Fruit fly (Drosophila melanogaster) whole organism, embryonic: ENCODE data around the gene Kdsr.

Experiments
- Aef1 ChIP-seq: fragments of 200-800 bp; sonication (Bioruptor generic); IDR thresholded peaks from 3 replicates; pipeline ENCODE4 v1.3.6; 2022; ENCODE audit warnings: missing biosample characterization, missing genetic modification characterization
- B-H1 ChIP-seq: fragments of 200-800 bp; sonication (Bioruptor generic); IDR thresholded peaks from 3 replicates; pipeline ENCODE4 v1.3.6; 2022; ENCODE audit warnings: missing biosample characterization, missing genetic modification characterization
- BEAF-32 ChIP-seq: fragments of 200-800 bp; sonication (Bioruptor generic); optimal IDR thresholded peaks from 3 replicates; lab custom pipeline; 2017; ENCODE audit warnings: missing biosample characterization, missing genetic modification characterization, mild to moderate bottlenecking, moderate library complexity, missing genetic modification reagents
- Bgb ChIP-seq: fragments of 200-800 bp; sonication (Bioruptor generic); IDR thresholded peaks from 2 replicates; pipeline ENCODE4 v1.3.6; 2022; ENCODE audit warnings: missing biosample characterization, missing genetic modification characterization; ENCODE audit not compliant: partially characterized antibody
- CG10543 ChIP-seq: fragments of 200-800 bp; sonication (Bioruptor generic); optimal IDR thresholded peaks from 3 replicates; lab custom pipeline; 2017; ENCODE audit warnings: missing biosample characterization, mild to moderate bottlenecking, missing genetic modification characterization, moderate library complexity
- CG11398 ChIP-seq: fragments of 200-800 bp; sonication (Bioruptor generic); optimal IDR thresholded peaks from 2 replicates; lab custom pipeline; 2016; ENCODE audit warnings: missing biosample characterization, missing genetic modification characterization
- CG13287 ChIP-seq: fragments of 200-800 bp; sonication (Bioruptor generic); IDR thresholded peaks from 2 replicates; pipeline ENCODE4 v1.3.6; 2022; ENCODE audit warnings: missing biosample characterization, missing genetic modification characterization; ENCODE audit not compliant: partially characterized antibody
- CG14860 ChIP-seq: fragments of 200-800 bp; sonication (Bioruptor generic); IDR thresholded peaks from 3 replicates; pipeline ENCODE4 v1.3.6; 2022; ENCODE audit warnings: missing biosample characterization, missing genetic modification characterization; ENCODE audit not compliant: partially characterized antibody
- CG1529 ChIP-seq: fragments of 200-800 bp; sonication (Bioruptor generic); optimal IDR thresholded peaks from 3 replicates; lab custom pipeline; 2018; ENCODE audit warnings: missing biosample characterization, missing genetic modification characterization
- CG15479 ChIP-seq: fragments of 200-800 bp; sonication (Bioruptor generic); optimal IDR thresholded peaks from 3 replicates; lab custom pipeline; 2019; ENCODE audit warnings: missing biosample characterization, mild to moderate bottlenecking, missing genetic modification characterization, moderate library complexity
- CG1603 ChIP-seq: fragments of 200-800 bp; sonication (Bioruptor generic); optimal IDR thresholded peaks from 2 replicates; lab custom pipeline; 2019; ENCODE audit warnings: missing biosample characterization, mild to moderate bottlenecking, missing genetic modification characterization, moderate library complexity
- CG2116 ChIP-seq: fragments of 200-800 bp; sonication (Bioruptor generic); optimal IDR thresholded peaks from 3 replicates; lab custom pipeline; 2018; ENCODE audit warnings: missing biosample characterization, mild to moderate bottlenecking, missing genetic modification characterization
- CG31441 ChIP-seq: fragments of 200-800 bp; sonication (Bioruptor generic); IDR thresholded peaks from 2 replicates; pipeline ENCODE4 v1.3.6; 2022; ENCODE audit warnings: missing biosample characterization, missing genetic modification characterization
- CG32532 ChIP-seq: fragments of 200-800 bp; sonication (Bioruptor generic); IDR thresholded peaks from 2 replicates; pipeline ENCODE4 v1.3.6; 2022; ENCODE audit warnings: missing biosample characterization, missing genetic modification characterization
- CG34376 ChIP-seq: fragments of 200-800 bp; sonication (Bioruptor generic); optimal IDR thresholded peaks from 2 replicates; lab custom pipeline; 2018; ENCODE audit warnings: missing biosample characterization, mild to moderate bottlenecking, missing genetic modification characterization
- CG5180 ChIP-seq: fragments of 200-800 bp; sonication (Bioruptor generic); optimal IDR thresholded peaks from 3 replicates; lab custom pipeline; 2017; ENCODE audit warnings: missing biosample characterization, missing genetic modification characterization, mild to moderate bottlenecking, moderate library complexity, missing genetic modification reagents
- CG6254 ChIP-seq: fragments of 200-800 bp; sonication (Bioruptor generic); optimal IDR thresholded peaks from 3 replicates; lab custom pipeline; 2017; ENCODE audit warnings: mild to moderate bottlenecking, missing biosample characterization, missing genetic modification reagents, missing genetic modification characterization
- CG6683 ChIP-seq: fragments of 200-800 bp; sonication (Bioruptor generic); optimal IDR thresholded peaks from 2 replicates; lab custom pipeline; 2017; ENCODE audit warnings: missing biosample characterization, mild to moderate bottlenecking, missing genetic modification characterization, missing genetic modification reagents
- CG6791 ChIP-seq: fragments of 200-800 bp; sonication (Bioruptor generic); IDR thresholded peaks from 3 replicates; pipeline ENCODE4 v1.3.6; 2022; ENCODE audit warnings: missing biosample characterization, missing genetic modification characterization; ENCODE audit not compliant: partially characterized antibody
- CG7839 ChIP-seq: fragments of 200-800 bp; sonication (Bioruptor generic); optimal IDR thresholded peaks from 3 replicates; lab custom pipeline; 2018; ENCODE audit warnings: missing biosample characterization, mild to moderate bottlenecking, missing genetic modification characterization, moderate library complexity
- CG7928 ChIP-seq: fragments of 200-800 bp; sonication (Bioruptor generic); optimal IDR thresholded peaks from 2 replicates; lab custom pipeline; 2017; ENCODE audit warnings: missing biosample characterization, mild to moderate bottlenecking, missing genetic modification characterization
- CG7963 ChIP-seq: fragments of 200-800 bp; sonication (Bioruptor generic); IDR thresholded peaks from 3 replicates; pipeline ENCODE4 v1.3.6; 2022; ENCODE audit warnings: missing biosample characterization, missing genetic modification characterization; ENCODE audit not compliant: partially characterized antibody
- CG9932 ChIP-seq: fragments of 200-800 bp; sonication (Bioruptor generic); IDR thresholded peaks from 2 replicates; pipeline ENCODE4 v1.3.6; 2022; ENCODE audit warnings: missing biosample characterization, missing genetic modification characterization
- Fer1 ChIP-seq: fragments of 200-800 bp; sonication (Bioruptor generic); optimal IDR thresholded peaks from 2 replicates; lab custom pipeline; 2017; ENCODE audit warnings: missing biosample characterization, mild to moderate bottlenecking, missing genetic modification characterization
- HLH3B ChIP-seq: fragments of 200-800 bp; sonication (Bioruptor generic); IDR thresholded peaks from 2 replicates; pipeline ENCODE4 v1.3.6; 2022; ENCODE audit warnings: missing biosample characterization, missing genetic modification characterization
- Med ChIP-seq: fragments of 200-800 bp; sonication (Bioruptor generic); peaks from one replicate; lab custom pipeline; 2016; ENCODE audit warnings: missing biosample characterization, missing genetic modification characterization, mild to moderate bottlenecking, inconsistent platforms, moderate library complexity
- Myb ChIP-seq: fragments of 200-800 bp; sonication (Bioruptor generic); optimal IDR thresholded peaks from 2 replicates; lab custom pipeline; 2016; ENCODE audit warnings: missing biosample characterization, missing genetic modification characterization
- Scr ChIP-seq: fragments of 200-800 bp; sonication (Bioruptor generic); IDR thresholded peaks from 2 replicates; pipeline ENCODE4 v1.3.6; 2022; ENCODE audit warnings: missing biosample characterization, missing genetic modification characterization; ENCODE audit not compliant: partially characterized antibody
- Sin3A ChIP-seq: fragments of >200 bp; optimal IDR thresholded peaks from 2 replicates; lab custom pipeline; 2018
- Sry-δ ChIP-seq: fragments of 200-800 bp; sonication (Bioruptor generic); optimal IDR thresholded peaks from 2 replicates; lab custom pipeline; 2016; ENCODE audit warnings: missing biosample characterization, missing genetic modification characterization
- TFAM ChIP-seq: fragments of 200-800 bp; sonication (Bioruptor generic); optimal IDR thresholded peaks from 2 replicates; lab custom pipeline; 2017; ENCODE audit warnings: missing biosample characterization, missing genetic modification characterization, inconsistent platforms
- Xbp1 ChIP-seq: fragments of 200-800 bp; sonication (Bioruptor generic); optimal IDR thresholded peaks from 3 replicates; lab custom pipeline; 2016; ENCODE audit warnings: missing biosample characterization, mild to moderate bottlenecking, missing genetic modification characterization
- cg ChIP-seq: fragments of 200-800 bp; sonication (Bioruptor generic); optimal IDR thresholded peaks from 3 replicates; lab custom pipeline; 2019; ENCODE audit warnings: missing biosample characterization, mild to moderate bottlenecking, missing genetic modification characterization, moderate library complexity
- crc ChIP-seq: fragments of 200-800 bp; sonication (Bioruptor generic); optimal IDR thresholded peaks from 2 replicates; lab custom pipeline; 2016; ENCODE audit warnings: missing biosample characterization, missing genetic modification characterization
- gfzf ChIP-seq: fragments of 200-800 bp; sonication (Bioruptor generic); optimal IDR thresholded peaks from 2 replicates; lab custom pipeline; 2016; ENCODE audit warnings: missing biosample characterization, mild to moderate bottlenecking, missing genetic modification characterization, moderate library complexity
- ind ChIP-seq: fragments of 200-800 bp; sonication (Bioruptor generic); optimal IDR thresholded peaks from 3 replicates; lab custom pipeline; 2016; ENCODE audit warnings: missing biosample characterization, missing genetic modification characterization
- jigr1 ChIP-seq: fragments of 200-800 bp; sonication (Bioruptor generic); IDR thresholded peaks from 3 replicates; pipeline ENCODE4 v1.3.6; 2022; ENCODE audit warnings: missing biosample characterization, missing genetic modification characterization
- knrl ChIP-seq: fragments of 200-800 bp; sonication (Bioruptor generic); IDR thresholded peaks from 3 replicates; pipeline ENCODE4 v1.3.6; 2022; ENCODE audit warnings: missing biosample characterization, missing genetic modification characterization; ENCODE audit not compliant: partially characterized antibody
- mld ChIP-seq: fragments of 200-800 bp; sonication (Bioruptor generic); IDR thresholded peaks from 3 replicates; pipeline ENCODE4 v1.3.6; 2022; ENCODE audit warnings: missing biosample characterization, missing genetic modification characterization; ENCODE audit not compliant: partially characterized antibody
- nerfin-2 ChIP-seq: fragments of 200-800 bp; sonication (Bioruptor generic); IDR thresholded peaks from 2 replicates; pipeline ENCODE4 v1.3.6; 2022; ENCODE audit warnings: missing biosample characterization, missing genetic modification characterization; ENCODE audit not compliant: partially characterized antibody
- nmo ChIP-seq: fragments of 200-800 bp; sonication (Bioruptor generic); optimal IDR thresholded peaks from 2 replicates; lab custom pipeline; 2018; ENCODE audit warnings: missing biosample characterization, mild to moderate bottlenecking, missing genetic modification characterization, moderate library complexity
- pho ChIP-seq: fragments of 200-800 bp; sonication (Bioruptor generic); optimal IDR thresholded peaks from 2 replicates; lab custom pipeline; 2016; ENCODE audit warnings: missing biosample characterization, missing genetic modification characterization
- pzg ChIP-seq: fragments of 200-800 bp; sonication (Bioruptor generic); optimal IDR thresholded peaks from 3 replicates; lab custom pipeline; 2018; ENCODE audit warnings: missing biosample characterization, mild to moderate bottlenecking, missing genetic modification characterization, moderate library complexity
- sna ChIP-seq: fragments of 200-800 bp; sonication (Bioruptor generic); IDR thresholded peaks from 2 replicates; pipeline ENCODE4 v1.3.6; 2022; ENCODE audit warnings: missing biosample characterization, missing genetic modification characterization; ENCODE audit not compliant: partially characterized antibody
- sqz ChIP-seq: fragments of 200-800 bp; sonication (Bioruptor generic); optimal IDR thresholded peaks from 3 replicates; lab custom pipeline; 2018; ENCODE audit warnings: missing biosample characterization, mild to moderate bottlenecking, missing genetic modification characterization
- sr ChIP-seq: fragments of 200-800 bp; sonication (Bioruptor generic); IDR thresholded peaks from 3 replicates; pipeline ENCODE4 v1.3.6; 2022; ENCODE audit warnings: missing biosample characterization, missing genetic modification characterization
- unc-4 ChIP-seq: fragments of 200-800 bp; sonication (Bioruptor generic); IDR thresholded peaks from 2 replicates; pipeline ENCODE4 v1.3.6; 2022; ENCODE audit warnings: missing biosample characterization, missing genetic modification characterization; ENCODE audit not compliant: partially characterized antibody

Kdsr gene

DNA sequence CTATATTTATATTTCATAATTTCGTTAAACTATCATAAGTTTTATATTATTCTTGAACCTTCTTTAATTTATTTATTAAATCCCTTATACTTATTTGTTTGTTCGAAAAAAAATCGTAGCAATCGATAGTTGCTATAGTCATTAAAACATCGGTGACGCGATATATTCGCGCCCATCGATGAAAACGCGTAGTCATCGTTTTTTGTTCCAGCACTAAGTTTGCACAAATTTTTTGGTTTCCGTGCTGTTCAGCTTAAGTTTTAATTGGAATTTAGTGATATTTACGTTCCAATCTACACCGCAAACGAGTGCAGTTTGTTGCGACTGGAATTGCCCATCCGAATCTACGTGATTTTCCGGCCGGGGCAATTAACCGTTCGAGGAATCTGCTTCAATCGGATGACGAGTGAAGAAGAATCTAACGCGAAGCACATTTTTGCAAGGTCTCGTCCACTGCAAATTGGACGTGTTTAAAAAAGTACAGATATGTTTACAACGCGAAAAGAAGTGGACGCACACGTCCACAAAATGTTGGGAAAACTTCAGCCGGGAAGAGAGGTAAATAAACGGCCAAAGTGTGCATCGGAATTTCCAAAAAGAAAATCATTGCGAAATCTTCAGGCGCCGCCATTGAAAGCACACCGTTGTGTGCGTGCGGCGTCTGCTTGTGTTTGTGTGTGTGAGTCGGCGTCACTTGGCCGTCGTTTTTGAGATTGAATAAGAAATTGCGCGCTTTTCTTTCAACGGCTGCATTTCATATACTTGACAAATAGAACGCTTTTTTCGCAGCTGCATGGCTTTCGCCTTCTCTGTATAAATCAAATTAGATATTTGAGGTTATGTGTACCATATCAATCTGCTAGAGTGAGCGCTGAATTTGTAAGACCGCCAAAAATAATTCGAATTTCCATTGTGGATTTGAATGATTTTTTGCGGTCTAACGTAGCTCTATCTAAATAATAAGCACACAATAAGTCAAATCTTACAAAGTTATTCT lies 12.9 kb downstream of the Kdsr start, which contains the start of gene Nup358 (continued):
- TF ChIP-seq jigr1 (GFP tag; lab: Robert Waterston, UW), result no peak; the same call in 2 of the 3 replicates
- TF ChIP-seq Sry-δ (GFP tag; lab: Kevin White, UChicago), result peak; percentile 91
- peak; percentile 97 for TF ChIP-seq nerfin-2
- TF ChIP-seq CG5180 (GFP tag; lab: Kevin White, UChicago), result no peak
- TF ChIP-seq CG34376, result peak; percentile 30
- TF ChIP-seq Scr (GFP tag; lab: Robert Waterston, UW), result peak; percentile 98
- TF ChIP-seq unc-4 (GFP tag; lab: Robert Waterston, UW), result peak; percentile 96
- no peak for TF ChIP-seq TFAM (GFP tag; lab: Kevin White, UChicago)
- TF ChIP-seq Aef1 (GFP tag; lab: Robert Waterston, UW), result no peak
- peak; percentile 80 for TF ChIP-seq sqz (GFP tag; lab: Kevin White, UChicago)
- peak; percentile 38 for TF ChIP-seq Xbp1 (GFP tag; lab: Kevin White, UChicago)
- TF ChIP-seq CG7839, result no peak
- no peak for TF ChIP-seq CG6683 (GFP tag; lab: Kevin White, UChicago)
- peak; percentile 98 for TF ChIP-seq knrl
- TF ChIP-seq Bgb, result peak; percentile 99
- TF ChIP-seq CG14860, result peak; percentile 98
- no peak for TF ChIP-seq crc (GFP tag; lab: Kevin White, UChicago)
- TF ChIP-seq CG15479 (GFP tag; lab: Kevin White, UChicago), result peak; percentile 70
- TF ChIP-seq gfzf (GFP tag; lab: Kevin White, UChicago), result peak; percentile 25
- no peak for TF ChIP-seq Fer1 (GFP tag; lab: Kevin White, UChicago)
- peak; percentile 76 for TF ChIP-seq CG2116
- no peak for TF ChIP-seq CG6254
- no peak for TF ChIP-seq CG31441 (GFP tag; lab: Robert Waterston, UW)
- peak; percentile 21; the same call in 1 of the 2 replicates for TF ChIP-seq CG32532 (GFP tag; lab: Robert Waterston, UW)
- TF ChIP-seq CG1603 (tag; lab: Kevin White, UChicago), result peak; percentile 62
- TF ChIP-seq ind (GFP tag; lab: Kevin White, UChicago), result no peak
- TF ChIP-seq CG11398 (GFP tag; lab: Kevin White, UChicago), result no peak
- TF ChIP-seq CG10543 (GFP tag; lab: Kevin White, UChicago), result peak; percentile 14
- TF ChIP-seq cg (GFP tag; lab: Kevin White, UChicago), result peak; percentile 85
- TF ChIP-seq sna (GFP tag; lab: Robert Waterston, UW), result peak; percentile 90
- TF ChIP-seq Med (GFP tag; lab: Kevin White, UChicago), result peak; percentile 72
- TF ChIP-seq mld, result peak; percentile 97
- TF ChIP-seq CG7963, result peak; percentile 97
- TF ChIP-seq CG9932, result peak; percentile 64
- no peak for TF ChIP-seq CG1529
- no peak for TF ChIP-seq sr
- peak; percentile 9 for TF ChIP-seq Myb (GFP tag; lab: Kevin White, UChicago)
- peak; percentile 5 for TF ChIP-seq pho (GFP tag; lab: Kevin White, UChicago)
- peak; percentile 99 for TF ChIP-seq CG6791 (GFP tag; lab: Robert Waterston, UW)
- peak; percentile 8 for TF ChIP-seq CG7928 (GFP tag; lab: Kevin White, UChicago)
- TF ChIP-seq pzg (GFP tag; lab: Kevin White, UChicago), result peak; percentile 72
- TF ChIP-seq CG13287 (GFP tag; lab: Robert Waterston, UW), result peak; percentile 97
- TF ChIP-seq B-H1 (GFP tag; lab: Robert Waterston, UW), result no peak
- peak; percentile 75 for TF ChIP-seq Sin3A (lab: Kevin White, UChicago)
- TF ChIP-seq BEAF-32 (GFP tag; lab: Kevin White, UChicago), result peak; percentile 95
- TF ChIP-seq HLH3B (GFP tag; lab: Robert Waterston, UW), result no peak
- peak; percentile 55 for TF ChIP-seq nmo (GFP tag; lab: Kevin White, UChicago)
